Worm (Caenorhabditis elegans) whole organism, young adult: ENCODE results near the gene F55A11.6.

Source experiments
- C17E4.6 ChIP-seq: fragments of 200-800 bp; sonication (Bioruptor generic); IDR thresholded peaks from 2 replicates; pipeline ENCODE4 v1.3.6; 2022; ENCODE audit warnings: missing genetic modification reagents, missing genetic modification characterization, missing compliant biosample characterization
- F22D6.2 ChIP-seq: sonication (generic microtip); optimal IDR thresholded peaks from 2 replicates; lab custom pipeline; 2016; ENCODE audit warnings: mild to moderate bottlenecking, missing genetic modification characterization, missing compliant biosample characterization
- F23B12.7 ChIP-seq: sonication (generic microtip); optimal IDR thresholded peaks from 2 replicates; lab custom pipeline; 2017; ENCODE audit warnings: missing genetic modification characterization, mild to moderate bottlenecking, missing compliant biosample characterization, antibody characterized with exemption, moderate library complexity; ENCODE audit not compliant: insufficient read depth
- F52B5.7 ChIP-seq: sonication (generic microtip); optimal IDR thresholded peaks from 2 replicates; lab custom pipeline; 2016; ENCODE audit warnings: mild to moderate bottlenecking, missing genetic modification characterization, missing compliant biosample characterization
- K12H6.12 ChIP-seq: fragments of 200-800 bp; sonication (Bioruptor generic); optimal IDR thresholded peaks from 2 replicates; lab custom pipeline; 2018; ENCODE audit warnings: mild to moderate bottlenecking, missing genetic modification characterization, missing compliant biosample characterization
- Y53G8AR.9 ChIP-seq: fragments of 200-800 bp; sonication (Bioruptor generic); conservative IDR thresholded peaks from 2 replicates; pipeline ENCODE4 v1.3.6; 2022; ENCODE audit warnings: missing genetic modification reagents, missing genetic modification characterization, missing compliant biosample characterization
- Y56A3A.18 ChIP-seq: fragments of 200-800 bp; sonication (Bioruptor generic); IDR thresholded peaks from 2 replicates; pipeline ENCODE4 v1.3.6; 2022; ENCODE audit warnings: missing genetic modification reagents, missing genetic modification characterization, missing compliant biosample characterization
- Y79H2A.3 ChIP-seq: fragments of 200-800 bp; sonication (Bioruptor generic); conservative IDR thresholded peaks from 2 replicates; pipeline ENCODE4 v1.3.6; 2022; ENCODE audit warnings: missing genetic modification reagents, missing genetic modification characterization, missing compliant biosample characterization
- ama-1 ChIP-seq, 3 experiments: fragments of 150-350 bp in 1 of 3; sonication (generic microtip) in 2 of 3; optimal IDR thresholded peaks; 2 replicates each; lab custom pipeline; 2014 to 2018; ENCODE audit warnings: missing biosample characterization in 2 of 3, missing genetic modification characterization in 2 of 3, missing genetic modification reagents in 2 of 3
- atf-7 ChIP-seq: sonication (generic microtip); optimal IDR thresholded peaks from 2 replicates; lab custom pipeline; 2017; ENCODE audit warnings: mild to moderate bottlenecking, missing genetic modification characterization, missing compliant biosample characterization
- attf-5 ChIP-seq: fragments of 200-800 bp; sonication (Bioruptor generic); optimal IDR thresholded peaks from 2 replicates; lab custom pipeline; 2018; ENCODE audit warnings: mild to moderate bottlenecking, missing genetic modification characterization, missing compliant biosample characterization
- attf-6 ChIP-seq: fragments of 200-800 bp; sonication (Bioruptor generic); IDR thresholded peaks from 2 replicates; pipeline ENCODE4 v1.3.6; 2022; ENCODE audit warnings: missing genetic modification reagents, missing genetic modification characterization, missing compliant biosample characterization
- cebp-1 ChIP-seq, 2 experiments: fragments of 200-800 bp in 1 of 2; sonication (Bioruptor generic) in 1 of 2; sonication (generic microtip) in 1 of 2; IDR thresholded peaks in 1 of 2; optimal IDR thresholded peaks in 1 of 2; 2 replicates each; pipeline versions ENCODE4 v1.3.6 to Lab custom; 2017 to 2022; ENCODE audit warnings: missing compliant biosample characterization in 2 of 2, missing genetic modification characterization in 2 of 2, mild to moderate bottlenecking in 1 of 2, missing genetic modification reagents in 1 of 2, moderate library complexity in 1 of 2
- cebp-2 ChIP-seq: fragments of 200-800 bp; sonication (Bioruptor generic); IDR thresholded peaks from 2 replicates; pipeline ENCODE4 v1.3.6; 2022; ENCODE audit warnings: missing genetic modification characterization, missing compliant biosample characterization
- ceh-100 ChIP-seq: fragments of 200-800 bp; sonication (Bioruptor generic); IDR thresholded peaks from 2 replicates; pipeline ENCODE4 v1.3.6; 2022; ENCODE audit warnings: missing genetic modification reagents, missing genetic modification characterization, missing compliant biosample characterization
- ceh-58 ChIP-seq: fragments of 200-800 bp; sonication (Bioruptor generic); IDR thresholded peaks from 2 replicates; pipeline ENCODE4 v1.3.6; 2022; ENCODE audit warnings: missing genetic modification characterization, missing compliant biosample characterization
- egl-18 ChIP-seq: fragments of 200-800 bp; sonication (Bioruptor generic); IDR thresholded peaks from 2 replicates; pipeline ENCODE4 v1.3.6; 2022; ENCODE audit warnings: missing genetic modification reagents, missing genetic modification characterization, missing compliant biosample characterization
- ets-4 ChIP-seq: fragments of 200-800 bp; sonication (Bioruptor generic); optimal IDR thresholded peaks from 2 replicates; lab custom pipeline; 2018; ENCODE audit warnings: mild to moderate bottlenecking, missing genetic modification characterization, missing compliant biosample characterization
- hlh-26 ChIP-seq: fragments of 200-800 bp; sonication (Bioruptor generic); conservative IDR thresholded peaks from 2 replicates; pipeline ENCODE4 v1.3.6; 2022; ENCODE audit warnings: missing genetic modification reagents, missing genetic modification characterization, missing compliant biosample characterization
- hmg-20 ChIP-seq: fragments of 200-800 bp; sonication (Bioruptor generic); IDR thresholded peaks from 2 replicates; pipeline ENCODE4 v1.3.6; 2022; ENCODE audit warnings: missing genetic modification reagents, missing genetic modification characterization, missing compliant biosample characterization
- hrde-1 ChIP-seq: sonication (generic microtip); optimal IDR thresholded peaks from 2 replicates; lab custom pipeline; 2016; ENCODE audit warnings: missing genetic modification characterization, mild to moderate bottlenecking, missing compliant biosample characterization, moderate library complexity, missing genotype, missing genetic modification reagents, borderline replicate concordance
- hsf-1 ChIP-seq: fragments of 200-800 bp; sonication (Bioruptor generic); IDR thresholded peaks from 2 replicates; pipeline ENCODE4 v1.3.6; 2022; ENCODE audit warnings: missing genetic modification reagents, missing genetic modification characterization, missing compliant biosample characterization
- let-607 ChIP-seq, 2 experiments: fragments of 200-800 bp in 1 of 2; sonication (Bioruptor generic) in 1 of 2; sonication (generic microtip) in 1 of 2; optimal IDR thresholded peaks; 2 replicates each; lab custom pipeline; 2016 to 2018; ENCODE audit warnings: mild to moderate bottlenecking in 2 of 2, missing compliant biosample characterization in 2 of 2, missing genetic modification characterization in 2 of 2, moderate library complexity in 2 of 2, missing genotype in 1 of 2
- lin-26 ChIP-seq: fragments of 200-800 bp; sonication (Bioruptor generic); IDR thresholded peaks from 2 replicates; pipeline ENCODE4 v1.3.6; 2022; ENCODE audit warnings: missing genetic modification reagents, missing genetic modification characterization, missing compliant biosample characterization
- lin-40 ChIP-seq: sonication (generic microtip); optimal IDR thresholded peaks from 2 replicates; lab custom pipeline; 2016; ENCODE audit warnings: missing genetic modification characterization, mild to moderate bottlenecking, missing compliant biosample characterization, missing genotype, missing genetic modification reagents
- lir-1 ChIP-seq: fragments of 200-800 bp; sonication (Bioruptor generic); conservative IDR thresholded peaks from 2 replicates; pipeline ENCODE4 v1.3.6; 2022; ENCODE audit warnings: missing genetic modification reagents, missing genetic modification characterization, missing compliant biosample characterization
- lsy-27 ChIP-seq: sonication (generic microtip); optimal IDR thresholded peaks from 2 replicates; lab custom pipeline; 2017; ENCODE audit warnings: missing genetic modification characterization, mild to moderate bottlenecking, missing compliant biosample characterization, antibody characterized with exemption, missing genotype, borderline replicate concordance; ENCODE audit not compliant: insufficient read depth
- madf-10 ChIP-seq: sonication (generic microtip); optimal IDR thresholded peaks from 2 replicates; lab custom pipeline; 2016; ENCODE audit warnings: mild to moderate bottlenecking, missing genetic modification characterization, missing compliant biosample characterization
- nfya-1 ChIP-seq: sonication (generic microtip); optimal IDR thresholded peaks from 2 replicates; lab custom pipeline; 2017; ENCODE audit warnings: antibody characterized with exemption, missing compliant biosample characterization, missing genetic modification characterization, borderline replicate concordance; ENCODE audit not compliant: insufficient read depth
- nhr-120 ChIP-seq: fragments of 200-800 bp; sonication (Bioruptor generic); IDR thresholded peaks from 2 replicates; pipeline ENCODE4 v1.3.6; 2022; ENCODE audit warnings: missing genetic modification characterization, missing compliant biosample characterization
- nhr-27 ChIP-seq: fragments of 200-800 bp; sonication (Bioruptor generic); optimal IDR thresholded peaks from 2 replicates; lab custom pipeline; 2018; ENCODE audit warnings: mild to moderate bottlenecking, missing genetic modification characterization, moderate library complexity, missing compliant biosample characterization
- nhr-80 ChIP-seq: sonication (generic microtip); optimal IDR thresholded peaks from 2 replicates; lab custom pipeline; 2016; ENCODE audit warnings: missing genetic modification characterization, missing compliant biosample characterization
- pha-4 ChIP-seq: fragments of 150-350 bp; sonication (generic microtip); optimal IDR thresholded peaks from 2 replicates; lab custom pipeline; 2014; ENCODE audit warnings: missing biosample characterization, missing genetic modification reagents, missing genetic modification characterization
- rcor-1 ChIP-seq: fragments of 200-800 bp; sonication (Bioruptor generic); IDR thresholded peaks from 2 replicates; pipeline ENCODE4 v1.3.6; 2022; ENCODE audit warnings: missing genetic modification reagents, missing genetic modification characterization, missing compliant biosample characterization
- rpc-1 ChIP-seq, 2 experiments: fragments of 150-350 bp in 1 of 2; sonication (generic microtip) in 1 of 2; optimal IDR thresholded peaks; 2 replicates each; lab custom pipeline; 2014 to 2018; ENCODE audit warnings: missing biosample characterization in 1 of 2, missing genetic modification characterization in 1 of 2, missing genetic modification reagents in 1 of 2, missing genotype in 1 of 2
- snpc-3.4 ChIP-seq: sonication (generic microtip); optimal IDR thresholded peaks from 2 replicates; lab custom pipeline; 2017; ENCODE audit warnings: missing genetic modification characterization, mild to moderate bottlenecking, missing compliant biosample characterization, antibody characterized with exemption, moderate library complexity, missing genotype, missing genetic modification reagents
- snpc-4 ChIP-seq, 5 experiments: fragments of 150-350 bp in 1 of 5; sonication (generic microtip) in 4 of 5; optimal IDR thresholded peaks; 2 replicates each; lab custom pipeline; 2014 to 2018; ENCODE audit warnings: missing genetic modification characterization in 5 of 5, missing biosample characterization in 3 of 5, antibody characterized with exemption in 2 of 5, mild to moderate bottlenecking in 2 of 5, missing compliant biosample characterization in 2 of 5, missing genotype in 2 of 5, moderate library complexity in 2 of 5, missing genetic modification reagents in 1 of 5
- somi-1 ChIP-seq: fragments of 200-800 bp; sonication (Bioruptor generic); optimal IDR thresholded peaks from 2 replicates; lab custom pipeline; 2018; ENCODE audit warnings: mild to moderate bottlenecking, missing genetic modification characterization, missing compliant biosample characterization
- tbp1 ChIP-seq: fragments of 200-800 bp; sonication (Bioruptor generic); optimal IDR thresholded peaks from 2 replicates; lab custom pipeline; 2018; ENCODE audit warnings: mild to moderate bottlenecking, missing genetic modification characterization, missing compliant biosample characterization
- ztf-18 ChIP-seq: sonication (generic microtip); optimal IDR thresholded peaks from 2 replicates; lab custom pipeline; 2016; ENCODE audit warnings: missing genotype, mild to moderate bottlenecking, missing genetic modification characterization, missing compliant biosample characterization
- ztf-25 ChIP-seq: fragments of 200-800 bp; sonication (Bioruptor generic); IDR thresholded peaks from 2 replicates; pipeline ENCODE4 v1.3.6; 2022; ENCODE audit warnings: missing genetic modification reagents, missing genetic modification characterization, missing compliant biosample characterization

Gene F55A11.6

DNA sequence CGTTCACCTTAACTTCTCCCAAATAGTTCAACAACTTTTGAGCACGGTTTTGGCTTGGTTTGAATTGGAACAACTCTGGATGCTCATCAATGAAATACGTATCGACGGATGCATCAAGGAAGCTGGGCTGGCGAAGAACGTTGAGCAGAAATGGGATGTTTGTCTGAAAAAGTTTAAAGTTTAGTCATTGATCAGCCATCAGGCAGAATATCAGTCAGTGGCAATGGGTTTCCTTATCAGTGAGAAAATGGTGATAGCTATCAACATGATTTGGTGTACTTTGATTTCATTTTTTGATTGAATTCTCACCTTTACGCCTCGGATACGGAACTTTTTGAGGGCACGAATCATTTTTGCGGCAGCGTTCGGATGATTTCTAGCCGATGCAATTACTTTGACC is 43.9 kb downstream of the F55A11.6 start:
- TF ChIP-seq madf-10 (tag; lab: Kevin White, UChicago) (no peak), nhr-80 (tag; lab: Kevin White, UChicago) (peak; percentile 51), Y53G8AR.9 (GFP tag; lab: Robert Waterston, UW) (0 out of 2 replicates have a peak, but pooled peaks have one; percentile 39)

DNA sequence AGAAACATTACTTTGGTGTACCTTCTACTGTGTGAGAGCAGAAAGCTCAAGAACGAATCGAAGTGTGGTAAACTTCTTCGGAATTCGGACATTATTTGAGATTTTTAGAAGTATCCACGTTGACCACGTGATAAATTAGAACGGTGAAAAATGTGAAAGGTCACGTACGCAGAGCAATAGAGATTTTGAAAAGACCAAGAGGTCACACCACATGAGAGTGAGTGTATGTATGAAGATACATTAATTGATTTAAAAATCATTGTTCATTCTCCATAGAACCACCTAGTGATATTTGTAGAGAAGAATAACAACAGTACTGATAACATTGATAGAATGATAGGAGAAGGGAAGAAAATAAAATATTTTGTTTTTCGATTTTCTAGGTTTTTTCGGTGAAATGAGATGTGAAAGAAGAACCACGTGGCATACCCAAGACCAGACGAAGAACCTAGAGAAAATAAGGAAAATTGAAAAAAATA is 45.9 kb downstream of the F55A11.6 start, which contains the start of gene pyc-1:
Gene pyc-1, minus strand, starts transcription at position 69 of the 479 bp plus-strand sequence.
- TF ChIP-seq rpc-1 (optimal IDR thresholded peaks at IDR 0.05; lab: Kevin White, UChicago) (no peak), rpc-1 (tag; optimal IDR thresholded peaks at IDR 0.05; lab: Kevin White, UChicago) (no peak), F23B12.7 (tag; lab: Kevin White, UChicago) (peak; percentile 24), attf-5 (GFP tag; lab: Kevin White, UChicago) (peak; percentile 42), cebp-1 (GFP tag; IDR thresholded peaks at IDR 0.05; lab: Robert Waterston, UW) (no peak), cebp-1 (tag; optimal IDR thresholded peaks at IDR 0.05; lab: Kevin White, UChicago) (peak; percentile 2), nhr-27 (tag; lab: Kevin White, UChicago) (no peak), rcor-1 (no peak), lin-40 (tag; lab: Kevin White, UChicago) (peak; percentile 23), cebp-2 (GFP tag; lab: Robert Waterston, UW) (no peak), lsy-27 (tag; lab: Kevin White, UChicago) (no peak), pha-4 (peak; percentile 55), lin-26 (GFP tag; lab: Robert Waterston, UW) (0 out of 2 replicates have a peak, but pooled peaks have one; percentile 34), hmg-20 (GFP tag; lab: Robert Waterston, UW) (no peak), ama-1 (optimal IDR thresholded peaks at IDR 0.05; lab: Kevin White, UChicago) (peak; percentile 7), ama-1 (GFP tag; optimal IDR thresholded peaks at IDR 0.05; lab: Kevin White, UChicago) (no peak), egl-18 (no peak), lir-1 (GFP tag; lab: Robert Waterston, UW) (no peak), Y79H2A.3 (GFP tag; lab: Robert Waterston, UW) (no peak), tbp1 (GFP tag; lab: Kevin White, UChicago) (peak; percentile 16), let-607 (tag; optimal IDR thresholded peaks at IDR 0.05; lab: Kevin White, UChicago) (no peak), hlh-26 (no peak), ceh-58 (GFP tag; lab: Robert Waterston, UW) (no peak), F52B5.7 (tag; lab: Kevin White, UChicago) (no peak), nfya-1 (tag; lab: Kevin White, UChicago) (no peak), ets-4 (peak; percentile 8), nhr-120 (GFP tag; lab: Robert Waterston, UW) (no peak), K12H6.12 (tag; lab: Kevin White, UChicago) (no peak), ceh-100 (GFP tag; lab: Robert Waterston, UW) (no peak), Y56A3A.18 (GFP tag; lab: Robert Waterston, UW) (no peak; the same call in 1 of the 2 replicates), nhr-80 (tag; lab: Kevin White, UChicago) (peak; percentile 32), ztf-25 (no peak), snpc-3.4 (tag; lab: Kevin White, UChicago) (no peak), attf-6 (GFP tag; lab: Robert Waterston, UW) (no peak), snpc-4 (GFP tag; optimal IDR thresholded peaks at IDR 0.05; lab: Kevin White, UChicago) (no peak), snpc-4 (tag; optimal IDR thresholded peaks at IDR 0.05; lab: Kevin White, UChicago) (peak in 2 of 4 experiments; percentile 2 to 28), C17E4.6 (GFP tag; lab: Robert Waterston, UW) (no peak), ztf-18 (no peak), hsf-1 (GFP tag; lab: Robert Waterston, UW) (0 out of 2 replicates have a peak, but pooled peaks have one; percentile 4), hrde-1 (no peak), F22D6.2 (no peak), somi-1 (GFP tag; lab: Kevin White, UChicago) (peak; percentile 6), atf-7 (tag; lab: Kevin White, UChicago) (no peak)
